Worm (Caenorhabditis elegans) whole organism, L4/young adult: Measurements from ENCODE around the gene odd-1.

ENCODE experiments used
- W03F9.2 ChIP-seq: fragments of 150-350 bp; optimal IDR thresholded peaks from 2 replicates; lab custom pipeline; 2014; ENCODE audit warnings: missing biosample characterization, missing genetic modification characterization
- him-1 ChIP-seq: sonication (generic microtip); optimal IDR thresholded peaks from 2 replicates; lab custom pipeline; 2016; ENCODE audit warnings: missing genotype, missing genetic modification reagents, missing genetic modification characterization, missing compliant biosample characterization

DNA sequence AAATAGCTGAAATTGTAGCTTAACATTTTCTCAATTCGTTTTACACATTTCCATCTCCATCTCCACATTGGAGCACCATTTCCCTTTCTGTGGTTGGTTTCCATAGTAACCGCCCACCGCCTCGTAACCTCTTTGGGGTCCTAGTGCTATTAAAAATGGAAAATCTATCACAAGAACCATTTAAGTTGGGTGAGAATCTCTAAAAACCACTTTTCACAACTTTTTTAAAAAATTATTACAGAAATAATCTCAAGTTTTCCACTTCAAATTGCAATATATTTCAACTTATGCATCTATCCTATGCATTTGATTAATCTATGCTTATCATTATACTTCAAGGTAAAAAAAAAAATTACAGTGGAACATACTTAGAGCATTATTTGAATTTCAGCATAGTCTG lies 38.1 kb upstream of the odd-1 start, which contains the start of gene tmem-17:
- TF ChIP-seq him-1, result no peak
- no peak for TF ChIP-seq W03F9.2 (tag; lab: Kevin White, UChicago)
